Worm (Caenorhabditis elegans): ENCODE results near the gene fbxa-151.

ce11 chrIII:1230174-1230573 lies 36.5 kb downstream of the fbxa-151 start, which contains the start of gene pes-4:
- no peak for TF ChIP-seq dsc-1 (tag; optimal IDR thresholded peaks at IDR 0.05)
- TF ChIP-seq fkh-4 (tag; optimal IDR thresholded peaks at IDR 0.05; ENCODE audit: borderline replicate concordance) = no peak
- TF ChIP-seq lin-15B (tag; optimal IDR thresholded peaks at IDR 0.05) = no peak
- no peak for TF ChIP-seq mep-1 (tag; optimal IDR thresholded peaks at IDR 0.05)
- TF ChIP-seq elt-2 (tag; optimal IDR thresholded peaks at IDR 0.05) = no peak
- TF ChIP-seq aha-1 (tag; optimal IDR thresholded peaks at IDR 0.05) = no peak
- TF ChIP-seq skn-1 (tag; optimal IDR thresholded peaks at IDR 0.05) = no peak
- no peak for TF ChIP-seq nhr-85 (tag)
- no peak for TF ChIP-seq nhr-77 (tag; optimal IDR thresholded peaks at IDR 0.05)
- no peak for TF ChIP-seq tbx-2 (tag; optimal IDR thresholded peaks at IDR 0.05)
- no peak for TF ChIP-seq ztf-11 (tag; optimal IDR thresholded peaks at IDR 0.05)
- TF ChIP-seq nhr-76 (tag; optimal IDR thresholded peaks at IDR 0.05) = no peak
- no peak for TF ChIP-seq fos-1 (tag; optimal IDR thresholded peaks at IDR 0.05)
- no peak for TF ChIP-seq unc-86 (tag; optimal IDR thresholded peaks at IDR 0.05)

All from whole organism, L1 larva.